Fruit fly (Drosophila melanogaster): ENCODE measurements around the gene Drsl6.

Gene Drsl6

DNA sequence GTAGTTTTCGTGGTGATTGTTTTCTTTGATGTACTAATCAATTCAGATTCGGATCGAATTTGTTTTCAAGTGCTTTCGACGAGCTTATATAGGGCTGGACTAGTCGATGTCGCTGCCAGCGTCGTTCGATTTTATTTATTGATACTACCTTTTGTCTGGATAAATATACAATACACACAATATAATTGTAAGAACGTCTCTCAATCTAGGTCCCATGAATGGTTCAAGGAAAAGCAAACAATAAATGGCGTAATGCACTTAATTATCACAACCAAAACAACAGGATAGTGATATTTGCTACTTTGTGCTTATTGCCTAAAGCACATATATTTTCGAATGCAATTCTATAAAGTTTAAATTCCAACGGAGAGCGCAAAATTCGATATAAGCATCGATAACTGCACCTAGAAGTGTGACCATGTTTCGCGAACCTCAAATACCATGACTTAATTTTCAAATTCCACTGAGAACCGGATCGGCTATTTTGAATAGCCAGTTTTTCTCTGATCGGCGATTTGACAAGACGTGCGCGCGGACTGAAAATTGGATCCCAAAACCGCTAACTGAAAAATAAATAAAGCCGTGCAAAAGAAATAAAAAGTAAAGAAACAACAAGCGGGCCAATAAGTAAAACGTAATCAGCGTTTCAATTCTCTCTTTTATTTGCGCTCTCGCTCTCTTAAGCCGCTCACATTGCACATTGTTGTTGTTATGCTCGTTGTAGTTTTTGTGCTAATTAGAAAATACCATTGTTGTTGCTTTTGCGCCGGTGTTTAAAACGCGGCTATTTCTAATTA, at the start of gene Drsl6, which contains the start of gene kst (continued):
- TF ChIP-seq pan (optimal IDR thresholded peaks at IDR 0.05) (no peak), pan (GFP tag; optimal IDR thresholded peaks at IDR 0.05 in 1 of 2, IDR thresholded peaks at IDR 0.05 in 1 of 2) (peak in 1 of 2 experiments; percentile 33), mirr (GFP tag; optimal IDR thresholded peaks at IDR 0.05) (peak; percentile 12), CG17186 (GFP tag; optimal IDR thresholded peaks at IDR 0.05) (peak; percentile 90), CG15073 (GFP tag; optimal IDR thresholded peaks at IDR 0.05) (no peak), tio (GFP tag; optimal IDR thresholded peaks at IDR 0.05) (no peak), Bgb (GFP tag; IDR thresholded peaks at IDR 0.05; ENCODE audit: partially characterized antibody) (peak; percentile 72), Jarid2 (GFP tag; optimal IDR thresholded peaks at IDR 0.05) (peak; percentile 97), CG17829 (tag; optimal IDR thresholded peaks at IDR 0.05) (peak; percentile 45), CG2199 (GFP tag; IDR thresholded peaks at IDR 0.05) (no peak), CG8924 (tag; optimal IDR thresholded peaks at IDR 0.05) (peak; percentile 39), ind (GFP tag; optimal IDR thresholded peaks at IDR 0.05) (no peak), dysf (GFP tag; IDR thresholded peaks at IDR 0.05) (no peak), eyg (GFP tag; optimal IDR thresholded peaks at IDR 0.05) (no peak), CG11560 (tag; IDR thresholded peaks at IDR 0.05) (no peak), rib (GFP tag; IDR thresholded peaks at IDR 0.05) (peak; percentile 60; the same call in 1 of the 2 replicates), seq (GFP tag; IDR thresholded peaks at IDR 0.05) (no peak), trem (tag; optimal IDR thresholded peaks at IDR 0.05) (peak; percentile 6), CG42726 (GFP tag; IDR thresholded peaks at IDR 0.05; ENCODE audit: partially characterized antibody) (peak; percentile 67; the same call in 1 of the 2 replicates), Dll (GFP tag; IDR thresholded peaks at IDR 0.05; ENCODE audit: partially characterized antibody) (peak; percentile 30; the same call in 1 of the 4 replicates), CG2116 (GFP tag; optimal IDR thresholded peaks at IDR 0.05) (peak; percentile 65), disco-r (GFP tag; optimal IDR thresholded peaks at IDR 0.05) (no peak), gsb (GFP tag; IDR thresholded peaks at IDR 0.05) (no peak), CG12071 (GFP tag; optimal IDR thresholded peaks at IDR 0.05) (peak; percentile 1), cad (GFP tag; optimal IDR thresholded peaks at IDR 0.05) (no peak), Dp (GFP tag; optimal IDR thresholded peaks at IDR 0.05) (peak; percentile 87), Mrtf (GFP tag; IDR thresholded peaks at IDR 0.05) (no peak), sc (optimal IDR thresholded peaks at IDR 0.05) (no peak), sc (GFP tag; optimal IDR thresholded peaks at IDR 0.05) (no peak), chn (GFP tag; optimal IDR thresholded peaks at IDR 0.05) (no peak), MTF-1 (GFP tag; optimal IDR thresholded peaks at IDR 0.05; ENCODE audit: borderline replicate concordance) (peak; percentile 13), dmrt99B (tag; optimal IDR thresholded peaks at IDR 0.05) (no peak), CG11723 (GFP tag; optimal IDR thresholded peaks at IDR 0.05) (no peak), dimm (GFP tag; IDR thresholded peaks at IDR 0.05) (no peak), hkb (optimal IDR thresholded peaks at IDR 0.05) (no peak), hkb (GFP tag; IDR thresholded peaks at IDR 0.05) (0 out of 2 replicates have a peak, but pooled peaks have one; percentile 29), CG2875 (GFP tag; optimal IDR thresholded peaks at IDR 0.05) (no peak), sima (GFP tag; optimal IDR thresholded peaks at IDR 0.05) (no peak), gce (GFP tag; IDR thresholded peaks at IDR 0.05) (peak; percentile 37; the same call in 1 of the 3 replicates), CG12299 (tag; optimal IDR thresholded peaks at IDR 0.05) (no peak), wdn (GFP tag; IDR thresholded peaks at IDR 0.05) (no peak), CG12391 (tag; optimal IDR thresholded peaks at IDR 0.05) (peak; percentile 12), B-H2 (GFP tag; optimal IDR thresholded peaks at IDR 0.05) (peak; percentile 46), p53 (GFP tag; optimal IDR thresholded peaks at IDR 0.05) (no peak), Dek (tag; optimal IDR thresholded peaks at IDR 0.05) (peak; percentile 3), CG3847 (GFP tag; IDR thresholded peaks at IDR 0.05) (peak; percentile 40), zen (tag; optimal IDR thresholded peaks at IDR 0.05) (peak; percentile 56), D (optimal IDR thresholded peaks at IDR 0.05) (no peak), D (GFP tag; optimal IDR thresholded peaks at IDR 0.05) (no peak), CG2889 (GFP tag; IDR thresholded peaks at IDR 0.05) (no peak), CG16863 (GFP tag; optimal IDR thresholded peaks at IDR 0.05) (peak; percentile 17)

Data from whole organism, embryonic.